Worm (Caenorhabditis elegans): ENCODE measurements around the gene citk-2.

citk-2 gene

ce11 chrII:5040631-5041156, 41.4 kb downstream of the citk-2 start, which contains the start of gene F33G12.7:
Gene F33G12.7 (minus strand): TSS chrII:5040681.
- TF ChIP-seq lsy-2 (tag; optimal IDR thresholded peaks at IDR 0.05) (peak in 1 of 2 experiments; percentile 43), xbp-1 (tag; optimal IDR thresholded peaks at IDR 0.05) (no peak), pqm-1 (tag; optimal IDR thresholded peaks at IDR 0.05) (no peak), ceh-82 (tag; optimal IDR thresholded peaks at IDR 0.05) (no peak), pax-3 (tag; optimal IDR thresholded peaks at IDR 0.05) (no peak), elt-3 (tag; optimal IDR thresholded peaks at IDR 0.05) (no peak), egl-13 (tag; optimal IDR thresholded peaks at IDR 0.05) (no peak), C34B4.2 (tag; optimal IDR thresholded peaks at IDR 0.05) (no peak), blmp-1 (tag; optimal IDR thresholded peaks at IDR 0.05) (no peak), tlp-1 (tag; optimal IDR thresholded peaks at IDR 0.05) (no peak), swsn-7 (tag; optimal IDR thresholded peaks at IDR 0.05) (no peak), elt-2 (tag; optimal IDR thresholded peaks at IDR 0.05) (no peak), mab-9 (GFP tag; IDR thresholded peaks at IDR 0.05) (no peak), dsc-1 (tag; optimal IDR thresholded peaks at IDR 0.05) (no peak), unc-86 (tag; optimal IDR thresholded peaks at IDR 0.05) (no peak), nhr-12 (tag; optimal IDR thresholded peaks at IDR 0.05) (no peak), hpl-2 (GFP tag; optimal IDR thresholded peaks at IDR 0.05) (no peak), nhr-77 (tag; optimal IDR thresholded peaks at IDR 0.05) (no peak), efl-1 (optimal IDR thresholded peaks at IDR 0.05) (peak in 1 of 2 experiments; percentile 22), efl-1 (GFP tag; optimal IDR thresholded peaks at IDR 0.05 in 1 of 2) (peak; percentile 46 to 84), skn-1 (tag; optimal IDR thresholded peaks at IDR 0.05) (no peak), ces-1 (GFP tag; optimal IDR thresholded peaks at IDR 0.05) (no peak), lin-35 (GFP tag; optimal IDR thresholded peaks at IDR 0.05) (peak in 1 of 2 experiments; percentile 50), snu-23 (GFP tag; optimal IDR thresholded peaks at IDR 0.05) (no peak), dpl-1 (GFP tag; optimal IDR thresholded peaks at IDR 0.05) (peak in 2 of 3 experiments; percentile 16 to 59), tbx-2 (tag; optimal IDR thresholded peaks at IDR 0.05) (no peak), fkh-4 (tag; optimal IDR thresholded peaks at IDR 0.05; ENCODE audit: borderline replicate concordance) (no peak), ama-1 (optimal IDR thresholded peaks at IDR 0.05) (no peak), ceh-90 (tag; optimal IDR thresholded peaks at IDR 0.05) (no peak), lin-15B (tag; optimal IDR thresholded peaks at IDR 0.05) (no peak), nhr-76 (tag; optimal IDR thresholded peaks at IDR 0.05) (no peak), F16B12.6 (tag; optimal IDR thresholded peaks at IDR 0.05) (no peak)

- TF ChIP-seq nhr-237 (tag; optimal IDR thresholded peaks at IDR 0.05) (no peak), C04F5.9 (tag; optimal IDR thresholded peaks at IDR 0.05) (no peak), dsc-1 (tag; optimal IDR thresholded peaks at IDR 0.05) (no peak), blmp-1 (tag; optimal IDR thresholded peaks at IDR 0.05) (no peak), vab-15 (tag; optimal IDR thresholded peaks at IDR 0.05) (no peak), swsn-7 (tag; optimal IDR thresholded peaks at IDR 0.05) (no peak), aha-1 (tag; optimal IDR thresholded peaks at IDR 0.05) (no peak), nhr-84 (tag; optimal IDR thresholded peaks at IDR 0.05) (no peak), nhr-76 (tag; optimal IDR thresholded peaks at IDR 0.05) (no peak), skn-1 (tag; optimal IDR thresholded peaks at IDR 0.05) (no peak), mab-9 (GFP tag; IDR thresholded peaks at IDR 0.05) (no peak), fkh-4 (tag; optimal IDR thresholded peaks at IDR 0.05; ENCODE audit: borderline replicate concordance) (no peak), nhr-90 (tag; optimal IDR thresholded peaks at IDR 0.05; ENCODE audit: poor library complexity) (no peak), Y116A8C.19 (tag; optimal IDR thresholded peaks at IDR 0.05; ENCODE audit: borderline replicate concordance) (no peak), nhr-85 (tag) (no peak), nhr-11 (tag; optimal IDR thresholded peaks at IDR 0.05) (no peak), nhr-71 (tag; optimal IDR thresholded peaks at IDR 0.05) (peak; percentile 14), grh-1 (GFP tag; IDR thresholded peaks at IDR 0.05) (no peak), pax-3 (tag; optimal IDR thresholded peaks at IDR 0.05) (no peak), nhr-19 (GFP tag; conservative IDR thresholded peaks at IDR 0.05) (no peak), sup-37 (GFP tag; optimal IDR thresholded peaks at IDR 0.05) (no peak), efl-3 (GFP tag; optimal IDR thresholded peaks at IDR 0.05) (no peak), lin-39 (tag; optimal IDR thresholded peaks at IDR 0.05) (no peak), xbp-1 (tag; optimal IDR thresholded peaks at IDR 0.05) (no peak), unc-130 (tag; optimal IDR thresholded peaks at IDR 0.05) (no peak), efl-1 (optimal IDR thresholded peaks at IDR 0.05) (no peak), efl-1 (GFP tag; optimal IDR thresholded peaks at IDR 0.05 in 1 of 2) (peak in 1 of 2 experiments; percentile 62), egl-27 (tag; optimal IDR thresholded peaks at IDR 0.05) (no peak), ceh-82 (tag; optimal IDR thresholded peaks at IDR 0.05) (peak in 1 of 3 experiments; percentile 47), nhr-47 (tag; optimal IDR thresholded peaks at IDR 0.05) (no peak), ets-5 (GFP tag; IDR thresholded peaks at IDR 0.05) (no peak)
Observed at ce11 chrII:5042381-5042930, 43.1 kb downstream of the citk-2 start.
